Fruit fly (Drosophila melanogaster): ENCODE measurements around the gene CG31248.

CG31248 gene

dm6 chr3R:7091904-7092303 lies 37.2 kb upstream of the CG31248 start (continued):
- TF ChIP-seq pfk (GFP tag; optimal IDR thresholded peaks at IDR 0.05) = no peak
- no peak for TF ChIP-seq tup (GFP tag; optimal IDR thresholded peaks at IDR 0.05)
- no peak for TF ChIP-seq C15 (GFP tag; IDR thresholded peaks at IDR 0.05)
- peak; percentile 2 for TF ChIP-seq CG3995 (GFP tag; optimal IDR thresholded peaks at IDR 0.05)
- TF ChIP-seq HHEX (GFP tag; optimal IDR thresholded peaks at IDR 0.05) = no peak
- no peak for TF ChIP-seq pum (GFP tag; optimal IDR thresholded peaks at IDR 0.05)
- TF ChIP-seq Hsf (GFP tag; optimal IDR thresholded peaks at IDR 0.05) = peak; percentile 34
- peak; percentile 43; the same call in 1 of the 2 replicates for TF ChIP-seq Rfx (GFP tag; IDR thresholded peaks at IDR 0.05)
- TF ChIP-seq CG2712 (tag; optimal IDR thresholded peaks at IDR 0.05) = peak; percentile 37
- no peak for TF ChIP-seq schlank (tag; optimal IDR thresholded peaks at IDR 0.05)
- no peak for TF ChIP-seq luna (GFP tag; optimal IDR thresholded peaks at IDR 0.05)
- TF ChIP-seq NfI (GFP tag; optimal IDR thresholded peaks at IDR 0.05) = peak; percentile 10
- peak; percentile 20 for TF ChIP-seq dmrt11E (tag; optimal IDR thresholded peaks at IDR 0.05)
- TF ChIP-seq CG17361 (GFP tag; IDR thresholded peaks at IDR 0.05) = no peak
- peak; percentile 97 for TF ChIP-seq trem (tag; optimal IDR thresholded peaks at IDR 0.05)
- TF ChIP-seq Taf1 (GFP tag; IDR thresholded peaks at IDR 0.05) = no peak
- TF ChIP-seq otp (GFP tag; IDR thresholded peaks at IDR 0.05) = no peak
- TF ChIP-seq CG6175 (GFP tag; IDR thresholded peaks at IDR 0.05) = no peak
- TF ChIP-seq HmgZ (tag; optimal IDR thresholded peaks at IDR 0.05) = peak; percentile 52
- TF ChIP-seq sob (GFP tag; IDR thresholded peaks at IDR 0.05) = no peak
- TF ChIP-seq dysf (GFP tag; IDR thresholded peaks at IDR 0.05) = no peak
- peak; percentile 32 for TF ChIP-seq CG1647 (GFP tag; optimal IDR thresholded peaks at IDR 0.05)
- TF ChIP-seq CG10654 (GFP tag; optimal IDR thresholded peaks at IDR 0.05) = no peak
- TF ChIP-seq Dref (GFP tag; IDR thresholded peaks at IDR 0.05) = peak; percentile 61
- TF ChIP-seq rib (GFP tag; IDR thresholded peaks at IDR 0.05) = no peak
- no peak for TF ChIP-seq exex (tag; optimal IDR thresholded peaks at IDR 0.05)
- TF ChIP-seq CG1529 (GFP tag; optimal IDR thresholded peaks at IDR 0.05) = peak; percentile 12
- no peak for TF ChIP-seq CG8478 (optimal IDR thresholded peaks at IDR 0.05)
- TF ChIP-seq CG10959 (GFP tag; IDR thresholded peaks at IDR 0.05) = no peak
- TF ChIP-seq onecut (GFP tag; IDR thresholded peaks at IDR 0.05) = no peak
- TF ChIP-seq CG16815 (GFP tag; optimal IDR thresholded peaks at IDR 0.05) = no peak
- peak; percentile 23 for TF ChIP-seq CG10462 (GFP tag; optimal IDR thresholded peaks at IDR 0.05)
- peak; percentile 71; the same call in 2 of the 3 replicates for TF ChIP-seq Doc3 (GFP tag; IDR thresholded peaks at IDR 0.05; ENCODE audit: partially characterized antibody)
- no peak for TF ChIP-seq mirr (GFP tag; optimal IDR thresholded peaks at IDR 0.05)
- TF ChIP-seq CG15601 (tag; optimal IDR thresholded peaks at IDR 0.05) = peak; percentile 25
- no peak for TF ChIP-seq abd-A (tag; optimal IDR thresholded peaks at IDR 0.05)
- no peak for TF ChIP-seq dmrt99B (tag; optimal IDR thresholded peaks at IDR 0.05)
- peak; percentile 86 for TF ChIP-seq Opbp (GFP tag; IDR thresholded peaks at IDR 0.05; ENCODE audit: partially characterized antibody)
- TF ChIP-seq cwo (GFP tag; optimal IDR thresholded peaks at IDR 0.05) = no peak
- peak; percentile 43 for TF ChIP-seq MESR4 (GFP tag; optimal IDR thresholded peaks at IDR 0.05)
- TF ChIP-seq CG32767 (GFP tag; IDR thresholded peaks at IDR 0.05) = no peak
- TF ChIP-seq usp (GFP tag; optimal IDR thresholded peaks at IDR 0.05) = no peak
- TF ChIP-seq CG8290 (GFP tag; optimal IDR thresholded peaks at IDR 0.05) = peak; percentile 71
- TF ChIP-seq CG8290 (tag; optimal IDR thresholded peaks at IDR 0.05) = no peak
- no peak for TF ChIP-seq Mrtf (GFP tag; IDR thresholded peaks at IDR 0.05)
- TF ChIP-seq Camta (GFP tag; optimal IDR thresholded peaks at IDR 0.05) = peak; percentile 20
- peak in 1 of 2 experiments; percentile 16 for TF ChIP-seq bsh (GFP tag; optimal IDR thresholded peaks at IDR 0.05)
- TF ChIP-seq sc (optimal IDR thresholded peaks at IDR 0.05) = no peak
- no peak for TF ChIP-seq sc (GFP tag; optimal IDR thresholded peaks at IDR 0.05)
- no peak for TF ChIP-seq cad (GFP tag; optimal IDR thresholded peaks at IDR 0.05)
- TF ChIP-seq crc (GFP tag; optimal IDR thresholded peaks at IDR 0.05) = no peak
- TF ChIP-seq Elba2 (GFP tag; optimal IDR thresholded peaks at IDR 0.05) = no peak
- TF ChIP-seq CG7786 (GFP tag; optimal IDR thresholded peaks at IDR 0.05) = no peak

All from whole organism, embryonic.